Worm (Caenorhabditis elegans) whole organism, late embryonic: ENCODE results near the gene M110.7.

ENCODE experiments used
- C38D4.7 ChIP-seq: fragments of 200-800 bp; sonication (Bioruptor generic); optimal IDR thresholded peaks from 2 replicates; lab custom pipeline; 2018; ENCODE audit warnings: mild to moderate bottlenecking, missing genetic modification characterization, moderate library complexity, missing compliant biosample characterization
- F13H6.1 ChIP-seq: sonication (generic microtip); optimal IDR thresholded peaks from 2 replicates; lab custom pipeline; 2016; ENCODE audit warnings: missing genetic modification characterization, missing compliant biosample characterization
- K02D7.2 ChIP-seq: sonication (generic microtip); optimal IDR thresholded peaks from 2 replicates; lab custom pipeline; 2017; ENCODE audit warnings: mild to moderate bottlenecking, missing genetic modification characterization, missing compliant biosample characterization
- ahr-1 ChIP-seq: sonication (generic microtip); optimal IDR thresholded peaks from 2 replicates; lab custom pipeline; 2016; ENCODE audit warnings: missing genetic modification characterization, missing compliant biosample characterization
- ceh-31 ChIP-seq: sonication (generic microtip); optimal IDR thresholded peaks from 2 replicates; lab custom pipeline; 2016; ENCODE audit warnings: missing genetic modification characterization, missing compliant biosample characterization
- ceh-34 ChIP-seq: sonication (generic microtip); optimal IDR thresholded peaks from 2 replicates; lab custom pipeline; 2016; ENCODE audit warnings: mild to moderate bottlenecking, missing genetic modification characterization, missing compliant biosample characterization
- ceh-6 ChIP-seq: fragments of 200-800 bp; sonication (Bioruptor generic); optimal IDR thresholded peaks from 2 replicates; lab custom pipeline; 2018; ENCODE audit warnings: mild to moderate bottlenecking, missing genetic modification characterization, missing compliant biosample characterization
- ceh-9 ChIP-seq: sonication (generic microtip); optimal IDR thresholded peaks from 2 replicates; lab custom pipeline; 2016; ENCODE audit warnings: mild to moderate bottlenecking, missing genetic modification characterization, inconsistent platforms, missing compliant biosample characterization
- che-1 ChIP-seq: sonication (generic microtip); optimal IDR thresholded peaks from 2 replicates; lab custom pipeline; 2016; ENCODE audit warnings: mild to moderate bottlenecking, missing genetic modification characterization, missing compliant biosample characterization
- dmd-4 ChIP-seq: sonication (generic microtip); optimal IDR thresholded peaks from 2 replicates; lab custom pipeline; 2016; ENCODE audit warnings: borderline replicate concordance, missing genetic modification characterization, missing compliant biosample characterization
- elt-2 ChIP-seq: sonication (generic microtip); optimal IDR thresholded peaks from 2 replicates; lab custom pipeline; 2016; ENCODE audit warnings: missing genetic modification reagents, missing genetic modification characterization, missing compliant biosample characterization
- eyg-1 ChIP-seq: sonication (generic microtip); optimal IDR thresholded peaks from 2 replicates; lab custom pipeline; 2016; ENCODE audit warnings: missing genotype, missing genetic modification characterization, missing compliant biosample characterization
- fkh-10 ChIP-seq: fragments of 150-350 bp; optimal IDR thresholded peaks from 2 replicates; lab custom pipeline; 2014; ENCODE audit warnings: missing biosample characterization, missing genetic modification reagents, missing genetic modification characterization
- fkh-6 ChIP-seq: sonication (generic microtip); optimal IDR thresholded peaks from 2 replicates; lab custom pipeline; 2016; ENCODE audit warnings: missing genetic modification characterization, missing compliant biosample characterization
- hlh-15 ChIP-seq: sonication (generic microtip); optimal IDR thresholded peaks from 2 replicates; lab custom pipeline; 2016; ENCODE audit warnings: missing genetic modification characterization, missing compliant biosample characterization
- hlh-8 ChIP-seq: sonication (generic microtip); optimal IDR thresholded peaks from 2 replicates; lab custom pipeline; 2016; ENCODE audit warnings: missing genotype, missing genetic modification characterization, missing compliant biosample characterization
- lim-6 ChIP-seq: sonication (generic microtip); optimal IDR thresholded peaks from 2 replicates; lab custom pipeline; 2016; ENCODE audit warnings: missing genetic modification characterization, missing compliant biosample characterization
- lin-11 ChIP-seq: fragments of 200-800 bp; sonication (Bioruptor generic); optimal IDR thresholded peaks from 2 replicates; lab custom pipeline; 2018; ENCODE audit warnings: mild to moderate bottlenecking, missing genetic modification characterization, missing compliant biosample characterization
- mec-3 ChIP-seq: sonication (generic microtip); optimal IDR thresholded peaks from 2 replicates; lab custom pipeline; 2016; ENCODE audit warnings: borderline replicate concordance, missing genetic modification characterization, missing compliant biosample characterization
- nfya-1 ChIP-seq: sonication (generic microtip); optimal IDR thresholded peaks from 2 replicates; lab custom pipeline; 2017; ENCODE audit warnings: missing genetic modification characterization, mild to moderate bottlenecking, missing compliant biosample characterization, antibody characterized with exemption, moderate library complexity
- npax-4 ChIP-seq: sonication (generic microtip); optimal IDR thresholded peaks from 2 replicates; lab custom pipeline; 2016; ENCODE audit warnings: missing genetic modification characterization, missing compliant biosample characterization
- pat-9 ChIP-seq: fragments of 200-800 bp; sonication (Bioruptor generic); optimal IDR thresholded peaks from 2 replicates; lab custom pipeline; 2018; ENCODE audit warnings: mild to moderate bottlenecking, missing genetic modification characterization, moderate library complexity, missing compliant biosample characterization
- pha-2 ChIP-seq: sonication (generic microtip); optimal IDR thresholded peaks from 2 replicates; lab custom pipeline; 2017; ENCODE audit warnings: mild to moderate bottlenecking, missing genetic modification characterization, missing compliant biosample characterization
- pha-4 ChIP-seq: fragments of 150-350 bp; optimal IDR thresholded peaks from 2 replicates; lab custom pipeline; 2018; ENCODE audit warnings: missing biosample characterization, missing genetic modification reagents, missing genetic modification characterization
- pqm-1 ChIP-seq: sonication (generic microtip); optimal IDR thresholded peaks from 2 replicates; lab custom pipeline; 2016; ENCODE audit warnings: missing genetic modification characterization, missing compliant biosample characterization
- pros-1 ChIP-seq: fragments of 150-350 bp; optimal IDR thresholded peaks from 2 replicates; lab custom pipeline; 2014; ENCODE audit warnings: missing biosample characterization, missing genetic modification reagents, missing genetic modification characterization
- ref-2 ChIP-seq: sonication (generic microtip); optimal IDR thresholded peaks from 2 replicates; lab custom pipeline; 2016; ENCODE audit warnings: missing genetic modification characterization, missing compliant biosample characterization
- rnt-1 ChIP-seq: sonication (generic microtip); optimal IDR thresholded peaks from 2 replicates; lab custom pipeline; 2016; ENCODE audit warnings: missing genetic modification characterization, missing compliant biosample characterization
- sox-2 ChIP-seq: fragments of 200-800 bp; sonication (Bioruptor generic); IDR thresholded peaks from 2 replicates; pipeline ENCODE4 v1.3.6; 2022; ENCODE audit warnings: missing genetic modification reagents, missing genetic modification characterization, missing compliant biosample characterization
- sox-4 ChIP-seq: sonication (generic microtip); optimal IDR thresholded peaks from 2 replicates; lab custom pipeline; 2017; ENCODE audit warnings: mild to moderate bottlenecking, missing genetic modification characterization, inconsistent platforms, missing compliant biosample characterization
- syd-9 ChIP-seq: sonication (generic microtip); optimal IDR thresholded peaks from 2 replicates; lab custom pipeline; 2016; ENCODE audit warnings: mild to moderate bottlenecking, missing genetic modification characterization, moderate library complexity, missing compliant biosample characterization
- tbx-2 ChIP-seq: sonication (generic microtip); optimal IDR thresholded peaks from 2 replicates; lab custom pipeline; 2016; ENCODE audit warnings: missing genetic modification characterization, missing compliant biosample characterization
- ttx-3 ChIP-seq: sonication (generic microtip); optimal IDR thresholded peaks from 2 replicates; lab custom pipeline; 2016; ENCODE audit warnings: missing genetic modification reagents, missing genetic modification characterization, missing compliant biosample characterization
- unc-3 ChIP-seq, 2 experiments: fragments of 200-800 bp in 1 of 2; sonication (Bioruptor generic) in 1 of 2; sonication (generic microtip) in 1 of 2; conservative IDR thresholded peaks in 1 of 2; optimal IDR thresholded peaks in 1 of 2; 2 replicates each; pipeline versions ENCODE4 v1.3.6 to Lab custom; 2016 to 2022; ENCODE audit warnings: missing compliant biosample characterization in 2 of 2, missing genetic modification characterization in 2 of 2, missing genetic modification reagents in 1 of 2
- unc-42 ChIP-seq: sonication (generic microtip); optimal IDR thresholded peaks from 2 replicates; lab custom pipeline; 2016; ENCODE audit warnings: missing genotype, missing genetic modification characterization, missing compliant biosample characterization
- unc-55 ChIP-seq: sonication (generic microtip); optimal IDR thresholded peaks from 2 replicates; lab custom pipeline; 2017; ENCODE audit warnings: missing biosample characterization, missing genetic modification reagents, missing genetic modification characterization
- unc-86 ChIP-seq: sonication (generic microtip); optimal IDR thresholded peaks from 2 replicates; lab custom pipeline; 2016; ENCODE audit warnings: missing genetic modification characterization, missing compliant biosample characterization
- zip-5 ChIP-seq: sonication (generic microtip); optimal IDR thresholded peaks from 2 replicates; lab custom pipeline; 2016; ENCODE audit warnings: missing genetic modification characterization, missing compliant biosample characterization
- ztf-16 ChIP-seq: sonication (generic microtip); optimal IDR thresholded peaks from 2 replicates; lab custom pipeline; 2017; ENCODE audit warnings: missing genetic modification characterization, missing compliant biosample characterization

Gene M110.7

ce11 chrII:8264619-8265018, 32.0 kb downstream of the M110.7 start, which contains the start of gene srdh-1:
TSS of gene srdh-1 (plus strand) at chrII:8264661.
- TF ChIP-seq K02D7.2 (tag; lab: Kevin White, UChicago) (no peak), ceh-31 (no peak), eyg-1 (tag; lab: Kevin White, UChicago) (no peak), ceh-9 (tag; lab: Kevin White, UChicago) (no peak)

ce11 chrII:8266559-8266958, 34.0 kb downstream of the M110.7 start:
- TF ChIP-seq mec-3 (tag; lab: Kevin White, UChicago) (no peak), lin-11 (no peak), pha-2 (tag; lab: Kevin White, UChicago) (no peak), elt-2 (tag; lab: Kevin White, UChicago) (peak; percentile 91), ceh-31 (no peak), unc-42 (no peak), ref-2 (no peak)

ce11 chrII:8267679-8268078, 35.1 kb downstream of the M110.7 start:
- TF ChIP-seq sox-4 (tag; lab: Kevin White, UChicago) (no peak), pha-2 (tag; lab: Kevin White, UChicago) (no peak), ttx-3 (no peak), C38D4.7 (GFP tag; lab: Kevin White, UChicago) (no peak), ceh-34 (tag; lab: Kevin White, UChicago) (no peak), dmd-4 (tag; lab: Kevin White, UChicago) (no peak), pqm-1 (tag; lab: Kevin White, UChicago) (no peak), K02D7.2 (tag; lab: Kevin White, UChicago) (no peak)
- TF ChIP-seq, all 69 proteins: peak for 0

ce11 chrII:8269351-8269750, 36.8 kb downstream of the M110.7 start, which contains the start of gene K01C8.2:
TSS of gene K01C8.2 (minus strand) at chrII:8269451.
- TF ChIP-seq pat-9 (tag; lab: Kevin White, UChicago) (no peak), ahr-1 (tag; lab: Kevin White, UChicago) (no peak), unc-86 (no peak), fkh-6 (tag; lab: Kevin White, UChicago) (no peak), npax-4 (tag; lab: Kevin White, UChicago) (no peak), unc-55 (GFP tag; lab: Kevin White, UChicago) (no peak), sox-4 (tag; lab: Kevin White, UChicago) (no peak), nfya-1 (tag; lab: Kevin White, UChicago) (no peak), ztf-16 (no peak), hlh-15 (tag; lab: Kevin White, UChicago) (no peak), hlh-8 (tag; lab: Kevin White, UChicago) (no peak), pha-4 (tag; lab: Kevin White, UChicago) (no peak)

ce11 chrII:8269855-8270647, 37.5 kb downstream of the M110.7 start, which contains the start of gene tdc-1:
TSS of gene tdc-1 (plus strand) at chrII:8270597.
- TF ChIP-seq unc-3 (GFP tag; conservative IDR thresholded peaks at IDR 0.05; lab: Robert Waterston, UW) (no peak), unc-3 (tag; optimal IDR thresholded peaks at IDR 0.05; lab: Kevin White, UChicago) (no peak), elt-2 (tag; lab: Kevin White, UChicago) (peak; percentile 3)

- TF ChIP-seq ceh-6 (GFP tag; lab: Kevin White, UChicago) (no peak), zip-5 (no peak), lim-6 (tag; lab: Kevin White, UChicago) (no peak), pros-1 (tag; lab: Kevin White, UChicago) (no peak), syd-9 (no peak), tbx-2 (no peak), che-1 (tag; lab: Kevin White, UChicago) (no peak), sox-2 (GFP tag; lab: Robert Waterston, UW) (no peak), fkh-10 (no peak), ztf-16 (no peak), F13H6.1 (tag; lab: Kevin White, UChicago) (no peak), rnt-1 (no peak)
Measured at ce11 chrII:8273060-8273459, 40.5 kb downstream of the M110.7 start.
